Worm (Caenorhabditis elegans) whole organism, L4 larva: ENCODE measurements around the gene sra-13.
A peak's percentile ranks its signal among the peaks of the same experiment; 100 is the strongest.

Experiments used
- F26F4.8 ChIP-seq: fragments of 200-800 bp; sonication (Bioruptor generic); conservative IDR thresholded peaks from 2 replicates; pipeline ENCODE4 v1.3.6; 2022; ENCODE audit warnings: missing genetic modification characterization, missing compliant biosample characterization
- F37D6.2 ChIP-seq: sonication (generic microtip); optimal IDR thresholded peaks from 2 replicates; lab custom pipeline; 2016; ENCODE audit warnings: mild to moderate bottlenecking, missing genetic modification characterization, missing compliant biosample characterization
- F49E8.2 ChIP-seq: sonication (generic microtip); optimal IDR thresholded peaks from 2 replicates; lab custom pipeline; 2016; ENCODE audit warnings: missing compliant biosample characterization, mild to moderate bottlenecking, missing genetic modification characterization, borderline replicate concordance
- aha-1 ChIP-seq: fragments of 150-350 bp; peaks from one replicate; lab custom pipeline; 2014; ENCODE audit warnings: missing biosample characterization, missing genetic modification characterization
- ama-1 ChIP-seq: fragments of 150-350 bp; optimal IDR thresholded peaks from 2 replicates; lab custom pipeline; 2014; ENCODE audit warnings: inconsistent platforms, mixed read lengths
- attf-4 ChIP-seq: sonication (generic microtip); optimal IDR thresholded peaks from 3 replicates; lab custom pipeline; 2017; ENCODE audit warnings: missing biosample characterization, missing genetic modification characterization
- ctbp-1 ChIP-seq: fragments of 200-800 bp; sonication (Bioruptor generic); IDR thresholded peaks from 2 replicates; pipeline ENCODE4 v1.3.6; 2022; ENCODE audit warnings: missing genetic modification reagents, missing genetic modification characterization, missing compliant biosample characterization
- daf-12 ChIP-seq: fragments of 150-350 bp; optimal IDR thresholded peaks from 2 replicates; lab custom pipeline; 2014; ENCODE audit warnings: missing biosample characterization, missing genetic modification reagents, missing genetic modification characterization
- dmd-6 ChIP-seq: fragments of 200-800 bp; sonication (Bioruptor generic); IDR thresholded peaks from 2 replicates; pipeline ENCODE4 v1.3.6; 2022; ENCODE audit warnings: missing genetic modification reagents, missing genetic modification characterization, missing compliant biosample characterization
- dve-1 ChIP-seq: sonication (generic microtip); optimal IDR thresholded peaks from 2 replicates; lab custom pipeline; 2017; ENCODE audit warnings: antibody characterized with exemption, mild to moderate bottlenecking, missing genetic modification characterization, missing compliant biosample characterization; ENCODE audit not compliant: insufficient read depth
- egl-27 ChIP-seq: sonication (generic microtip); optimal IDR thresholded peaks from 3 replicates; lab custom pipeline; 2017; ENCODE audit warnings: missing biosample characterization, missing genetic modification reagents, missing genetic modification characterization
- egl-43 ChIP-seq: fragments of 200-800 bp; sonication (Bioruptor generic); IDR thresholded peaks from 2 replicates; pipeline ENCODE4 v1.3.6; 2022; ENCODE audit warnings: missing genetic modification reagents, missing genetic modification characterization, missing compliant biosample characterization
- hif-1 ChIP-seq, 2 experiments: sonication (generic microtip); optimal IDR thresholded peaks; 2 replicates each; lab custom pipeline; 2016 to 2017; ENCODE audit warnings: missing compliant biosample characterization in 2 of 2, missing genetic modification characterization in 2 of 2, missing genetic modification reagents in 2 of 2, missing genotype in 2 of 2, mild to moderate bottlenecking in 1 of 2
- hlh-11 ChIP-seq: fragments of 200-800 bp; sonication (Bioruptor generic); optimal IDR thresholded peaks from 2 replicates; lab custom pipeline; 2018; ENCODE audit warnings: mild to moderate bottlenecking, missing genetic modification characterization, missing compliant biosample characterization
- lin-29 ChIP-seq: fragments of 200-800 bp; sonication (Bioruptor generic); IDR thresholded peaks from 2 replicates; pipeline ENCODE4 v1.3.6; 2022; ENCODE audit warnings: missing genetic modification reagents, missing genetic modification characterization, missing compliant biosample characterization
- lin-38 ChIP-seq: fragments of 200-800 bp; sonication (Bioruptor generic); IDR thresholded peaks from 2 replicates; pipeline ENCODE4 v1.3.6; 2022; ENCODE audit warnings: missing genetic modification reagents, missing genetic modification characterization, missing compliant biosample characterization
- lin-39 ChIP-seq: fragments of 150-350 bp; optimal IDR thresholded peaks from 2 replicates; lab custom pipeline; 2014; ENCODE audit warnings: missing biosample characterization, missing genetic modification reagents, missing genetic modification characterization
- madf-5 ChIP-seq, 2 experiments: fragments of 200-800 bp; sonication (Bioruptor generic); IDR thresholded peaks; 2 replicates each; pipeline ENCODE4 v1.3.6; 2022; ENCODE audit warnings: missing compliant biosample characterization in 2 of 2, missing genetic modification characterization in 2 of 2
- mep-1 ChIP-seq: fragments of 150-350 bp; sonication (generic microtip); optimal IDR thresholded peaks from 3 replicates; lab custom pipeline; 2014; ENCODE audit warnings: missing biosample characterization, missing genetic modification characterization
- mes-2 ChIP-seq: sonication (generic microtip); optimal IDR thresholded peaks from 2 replicates; lab custom pipeline; 2016; ENCODE audit warnings: missing genotype, mild to moderate bottlenecking, missing genetic modification characterization, missing compliant biosample characterization; ENCODE audit not compliant: poor library complexity, severe bottlenecking
- nhr-10 ChIP-seq: fragments of 150-350 bp; optimal IDR thresholded peaks from 2 replicates; lab custom pipeline; 2014; ENCODE audit warnings: missing biosample characterization, missing genetic modification characterization
- nhr-111 ChIP-seq: fragments of 200-800 bp; sonication (Bioruptor generic); optimal IDR thresholded peaks from 2 replicates; lab custom pipeline; 2018; ENCODE audit warnings: mild to moderate bottlenecking, missing genetic modification characterization, missing compliant biosample characterization
- rbr-2 ChIP-seq: sonication (generic microtip); optimal IDR thresholded peaks from 2 replicates; lab custom pipeline; 2016; ENCODE audit warnings: missing genotype, missing genetic modification characterization, missing compliant biosample characterization
- skn-1 ChIP-seq: fragments of 150-350 bp; optimal IDR thresholded peaks from 2 replicates; lab custom pipeline; 2014; ENCODE audit warnings: missing biosample characterization, missing genetic modification characterization
- snpc-4 ChIP-seq: fragments of 150-350 bp; optimal IDR thresholded peaks from 2 replicates; lab custom pipeline; 2014; ENCODE audit warnings: missing biosample characterization, missing genetic modification characterization
- spr-1 ChIP-seq: sonication (generic microtip); optimal IDR thresholded peaks from 2 replicates; lab custom pipeline; 2016; ENCODE audit warnings: mild to moderate bottlenecking, missing genetic modification characterization, missing compliant biosample characterization
- tra-1 ChIP-seq: fragments of 200-800 bp; sonication (Bioruptor generic); IDR thresholded peaks from 2 replicates; pipeline ENCODE4 v1.3.6; 2022; ENCODE audit warnings: missing genetic modification reagents, missing genetic modification characterization, missing compliant biosample characterization
- unc-130 ChIP-seq: sonication (generic microtip); optimal IDR thresholded peaks from 2 replicates; lab custom pipeline; 2016; ENCODE audit warnings: missing genetic modification reagents, missing genetic modification characterization, missing compliant biosample characterization
- vab-7 ChIP-seq: fragments of 200-800 bp; sonication (Bioruptor generic); IDR thresholded peaks from 2 replicates; pipeline ENCODE4 v1.3.6; 2022; ENCODE audit warnings: missing genetic modification reagents, missing genetic modification characterization, missing compliant biosample characterization
- zag-1 ChIP-seq: fragments of 150-350 bp; optimal IDR thresholded peaks from 2 replicates; lab custom pipeline; 2014; ENCODE audit warnings: missing biosample characterization, missing genetic modification characterization
- zfp-2 ChIP-seq: sonication (generic microtip); optimal IDR thresholded peaks from 2 replicates; lab custom pipeline; 2016; ENCODE audit warnings: mild to moderate bottlenecking, missing genetic modification characterization, missing compliant biosample characterization
- zip-11 ChIP-seq: fragments of 200-800 bp; sonication (Bioruptor generic); IDR thresholded peaks from 2 replicates; pipeline ENCODE4 v1.3.6; 2022; ENCODE audit warnings: missing genetic modification characterization, missing compliant biosample characterization
- zip-2 ChIP-seq: fragments of 150-350 bp; optimal IDR thresholded peaks from 2 replicates; lab custom pipeline; 2014; ENCODE audit warnings: missing biosample characterization, missing genetic modification characterization

sra-13 gene

DNA sequence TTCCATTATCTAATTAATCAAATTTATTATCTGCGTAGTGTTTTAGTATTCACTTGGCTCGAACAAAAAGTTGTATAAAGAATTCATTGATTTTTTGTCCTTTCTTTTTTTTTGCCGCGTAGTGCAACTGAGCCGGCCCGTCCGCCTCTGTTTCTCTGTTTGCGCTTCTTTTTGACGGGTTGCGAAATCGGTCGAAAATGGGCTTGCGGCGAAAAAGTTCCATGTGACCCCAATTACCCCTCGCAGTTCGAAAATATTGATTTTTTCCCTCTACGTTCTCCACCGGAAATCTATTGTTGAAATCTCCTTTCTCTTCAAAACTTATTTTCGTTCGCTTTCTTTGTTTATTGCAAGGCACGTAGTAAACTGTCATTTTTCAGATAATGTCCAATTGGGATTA lies 50.0 kb downstream of the sra-13 start, which contains the start of gene zyg-9 (continued):
- TF ChIP-seq egl-43 (GFP tag; lab: Robert Waterston, UW) (peak; percentile 28; the same call in 1 of the 2 replicates), spr-1 (tag; lab: Kevin White, UChicago) (no peak), mep-1 (peak; percentile 10), attf-4 (tag; lab: Kevin White, UChicago) (no peak), ctbp-1 (no peak), skn-1 (no peak), zip-11 (GFP tag; lab: Robert Waterston, UW) (no peak), tra-1 (GFP tag; lab: Robert Waterston, UW) (no peak), zag-1 (no peak), ama-1 (no peak), daf-12 (tag; lab: Kevin White, UChicago) (no peak), zip-2 (tag; lab: Kevin White, UChicago) (no peak), hif-1 (tag; optimal IDR thresholded peaks at IDR 0.05; lab: Kevin White, UChicago) (peak in 1 of 2 experiments; percentile 22), dmd-6 (GFP tag; lab: Robert Waterston, UW) (no peak), rbr-2 (tag; lab: Kevin White, UChicago) (no peak), mes-2 (tag; lab: Kevin White, UChicago) (peak; percentile 37), nhr-10 (tag; lab: Kevin White, UChicago) (no peak), snpc-4 (tag; lab: Kevin White, UChicago) (no peak), aha-1 (tag; lab: Kevin White, UChicago) (peak; percentile 64), hlh-11 (tag; lab: Kevin White, UChicago) (peak; percentile 24), nhr-111 (GFP tag; lab: Kevin White, UChicago) (no peak), F49E8.2 (no peak), lin-39 (tag; lab: Kevin White, UChicago) (no peak), zfp-2 (no peak), F37D6.2 (tag; lab: Kevin White, UChicago) (no peak), madf-5 (GFP tag; IDR thresholded peaks at IDR 0.05; lab: Robert Waterston, UW) (no peak), lin-29 (GFP tag; lab: Robert Waterston, UW) (no peak), egl-27 (tag; lab: Kevin White, UChicago) (no peak), unc-130 (no peak), dve-1 (tag; lab: Kevin White, UChicago) (peak; percentile 7), F26F4.8 (GFP tag; lab: Robert Waterston, UW) (no peak), vab-7 (GFP tag; lab: Robert Waterston, UW) (no peak), lin-38 (GFP tag; lab: Robert Waterston, UW) (no peak)
